Worm (Caenorhabditis elegans) whole organism, mixed stage, embryonic: ENCODE data around the gene dsl-4.

Source experiments
- blmp-1 ChIP-seq: fragments of 150-350 bp; optimal IDR thresholded peaks from 2 replicates; lab custom pipeline; 2014; ENCODE audit warnings: missing biosample characterization, missing genetic modification characterization
- drap-1 ChIP-seq: fragments of 200-800 bp; sonication (Bioruptor generic); optimal IDR thresholded peaks from 3 replicates; lab custom pipeline; 2018; ENCODE audit warnings: mild to moderate bottlenecking, missing genetic modification characterization, missing compliant biosample characterization
- elt-1 ChIP-seq: sonication (generic microtip); optimal IDR thresholded peaks from 2 replicates; lab custom pipeline; 2017; ENCODE audit warnings: missing genetic modification characterization, mild to moderate bottlenecking, missing compliant biosample characterization, antibody characterized with exemption, moderate library complexity, borderline replicate concordance; ENCODE audit not compliant: insufficient read depth
- hlh-1 ChIP-seq: fragments of 150-350 bp; optimal IDR thresholded peaks from 2 replicates; lab custom pipeline; 2014; ENCODE audit warnings: missing biosample characterization, missing genetic modification reagents, missing genetic modification characterization
- mep-1 ChIP-seq: fragments of 150-350 bp; optimal IDR thresholded peaks from 2 replicates; lab custom pipeline; 2017; ENCODE audit warnings: missing biosample characterization, missing genetic modification reagents, missing genetic modification characterization, inconsistent platforms
- nhr-237 ChIP-seq: fragments of 150-350 bp; optimal IDR thresholded peaks from 2 replicates; lab custom pipeline; 2014; ENCODE audit warnings: missing biosample characterization, missing genetic modification characterization
- nhr-28 ChIP-seq: fragments of 150-350 bp; optimal IDR thresholded peaks from 2 replicates; lab custom pipeline; 2014; ENCODE audit warnings: missing biosample characterization, missing genetic modification characterization
- nhr-76 ChIP-seq: sonication (generic microtip); optimal IDR thresholded peaks from 2 replicates; lab custom pipeline; 2017; ENCODE audit warnings: missing biosample characterization, missing genetic modification characterization
- pha-4 ChIP-seq: fragments of 150-350 bp; optimal IDR thresholded peaks from 2 replicates; lab custom pipeline; 2018; ENCODE audit warnings: missing biosample characterization, missing genetic modification reagents, missing genetic modification characterization
- sem-2 ChIP-seq: fragments of 200-800 bp; sonication (Bioruptor generic); optimal IDR thresholded peaks from 2 replicates; lab custom pipeline; 2018; ENCODE audit warnings: mild to moderate bottlenecking, missing genetic modification characterization, missing compliant biosample characterization
- tbx-8 ChIP-seq: fragments of 200-800 bp; sonication (Bioruptor generic); optimal IDR thresholded peaks from 2 replicates; lab custom pipeline; 2018; ENCODE audit warnings: mild to moderate bottlenecking, missing genetic modification characterization, moderate library complexity, missing compliant biosample characterization
- unc-39 ChIP-seq: fragments of 150-350 bp; optimal IDR thresholded peaks from 2 replicates; lab custom pipeline; 2014; ENCODE audit warnings: missing biosample characterization, missing genetic modification characterization
- zip-8 ChIP-seq: fragments of 150-350 bp; optimal IDR thresholded peaks from 2 replicates; lab custom pipeline; 2014; ENCODE audit warnings: missing biosample characterization, missing genetic modification characterization
- ztf-11 ChIP-seq: fragments of 150-350 bp; optimal IDR thresholded peaks from 2 replicates; lab custom pipeline; 2014; ENCODE audit warnings: missing biosample characterization, missing genetic modification characterization

- TF ChIP-seq unc-39 (tag; lab: Kevin White, UChicago), result no peak
- TF ChIP-seq mep-1 (tag; lab: Kevin White, UChicago), result no peak
- TF ChIP-seq ztf-11 (tag; lab: Kevin White, UChicago), result no peak
- no peak for TF ChIP-seq elt-1 (tag; lab: Kevin White, UChicago)
- no peak for TF ChIP-seq hlh-1
- no peak for TF ChIP-seq blmp-1
- TF ChIP-seq nhr-28, result no peak
- no peak for TF ChIP-seq sem-2 (GFP tag; lab: Kevin White, UChicago)
- TF ChIP-seq tbx-8 (GFP tag; lab: Kevin White, UChicago), result no peak
- TF ChIP-seq zip-8 (tag; lab: Kevin White, UChicago), result no peak
- no peak for TF ChIP-seq drap-1 (GFP tag; lab: Kevin White, UChicago)
- TF ChIP-seq nhr-76 (tag; lab: Kevin White, UChicago), result no peak
- TF ChIP-seq nhr-237, result no peak
- no peak for TF ChIP-seq pha-4
These were observed 801 bp downstream of the dsl-4 start for ce11 chrX:14090990-14091389.
